Worm (Caenorhabditis elegans) whole organism, young adult: ENCODE data around the gene Y43F8B.25.

ENCODE experiments used
- B0035.1 ChIP-seq: sonication (generic microtip); optimal IDR thresholded peaks from 2 replicates; lab custom pipeline; 2016; ENCODE audit warnings: missing genetic modification characterization, mild to moderate bottlenecking, missing compliant biosample characterization, missing genotype, missing genetic modification reagents
- C06A6.2 ChIP-seq: fragments of 200-800 bp; sonication (Bioruptor generic); conservative IDR thresholded peaks from 2 replicates; pipeline ENCODE4 v1.3.6; 2022; ENCODE audit warnings: missing genetic modification characterization, missing compliant biosample characterization
- C17E4.6 ChIP-seq: fragments of 200-800 bp; sonication (Bioruptor generic); IDR thresholded peaks from 2 replicates; pipeline ENCODE4 v1.3.6; 2022; ENCODE audit warnings: missing genetic modification reagents, missing genetic modification characterization, missing compliant biosample characterization
- F33H1.4 ChIP-seq: fragments of 200-800 bp; sonication (Bioruptor generic); IDR thresholded peaks from 2 replicates; pipeline ENCODE4 v1.3.6; 2022; ENCODE audit warnings: missing genetic modification reagents, missing genetic modification characterization, missing compliant biosample characterization
- F37B4.10 ChIP-seq: fragments of 200-800 bp; sonication (Bioruptor generic); IDR thresholded peaks from 2 replicates; pipeline ENCODE4 v1.3.6; 2022; ENCODE audit warnings: missing genetic modification characterization, missing compliant biosample characterization
- F57A8.1 ChIP-seq: fragments of 200-800 bp; sonication (Bioruptor generic); optimal IDR thresholded peaks from 2 replicates; lab custom pipeline; 2018; ENCODE audit warnings: mild to moderate bottlenecking, missing genetic modification characterization, moderate library complexity, missing compliant biosample characterization
- ZK185.1 ChIP-seq: sonication (generic microtip); optimal IDR thresholded peaks from 2 replicates; lab custom pipeline; 2016; ENCODE audit warnings: mild to moderate bottlenecking, missing genetic modification characterization, missing compliant biosample characterization; ENCODE audit not compliant: poor library complexity, severe bottlenecking
- attf-3 ChIP-seq: fragments of 200-800 bp; sonication (Bioruptor generic); conservative IDR thresholded peaks from 2 replicates; pipeline ENCODE4 v1.3.6; 2022; ENCODE audit warnings: missing genetic modification reagents, missing genetic modification characterization, missing compliant biosample characterization
- attf-5 ChIP-seq: fragments of 200-800 bp; sonication (Bioruptor generic); optimal IDR thresholded peaks from 2 replicates; lab custom pipeline; 2018; ENCODE audit warnings: mild to moderate bottlenecking, missing genetic modification characterization, missing compliant biosample characterization
- attf-6 ChIP-seq: fragments of 200-800 bp; sonication (Bioruptor generic); IDR thresholded peaks from 2 replicates; pipeline ENCODE4 v1.3.6; 2022; ENCODE audit warnings: missing genetic modification reagents, missing genetic modification characterization, missing compliant biosample characterization
- bed-1 ChIP-seq: fragments of 200-800 bp; sonication (Bioruptor generic); IDR thresholded peaks from 2 replicates; pipeline ENCODE4 v1.3.6; 2022; ENCODE audit warnings: missing genetic modification reagents, missing genetic modification characterization, missing compliant biosample characterization
- ccch-3 ChIP-seq: fragments of 200-800 bp; sonication (Bioruptor generic); optimal IDR thresholded peaks from 2 replicates; lab custom pipeline; 2018; ENCODE audit warnings: mild to moderate bottlenecking, missing genetic modification characterization, missing compliant biosample characterization
- cebp-1 ChIP-seq, 2 experiments: fragments of 200-800 bp in 1 of 2; sonication (Bioruptor generic) in 1 of 2; sonication (generic microtip) in 1 of 2; IDR thresholded peaks in 1 of 2; optimal IDR thresholded peaks in 1 of 2; 2 replicates each; pipeline versions ENCODE4 v1.3.6 to Lab custom; 2017 to 2022; ENCODE audit warnings: missing compliant biosample characterization in 2 of 2, missing genetic modification characterization in 2 of 2, mild to moderate bottlenecking in 1 of 2, missing genetic modification reagents in 1 of 2, moderate library complexity in 1 of 2
- chd-7 ChIP-seq: sonication (generic microtip); optimal IDR thresholded peaks from 2 replicates; lab custom pipeline; 2016; ENCODE audit warnings: mild to moderate bottlenecking, missing genetic modification characterization, moderate library complexity, missing compliant biosample characterization
- egrh-3 ChIP-seq: fragments of 200-800 bp; sonication (Bioruptor generic); IDR thresholded peaks from 2 replicates; pipeline ENCODE4 v1.3.6; 2022; ENCODE audit warnings: missing genetic modification reagents, missing genetic modification characterization, missing compliant biosample characterization
- fkh-3 ChIP-seq: sonication (generic microtip); optimal IDR thresholded peaks from 2 replicates; lab custom pipeline; 2016; ENCODE audit warnings: mild to moderate bottlenecking, missing genetic modification characterization, missing compliant biosample characterization
- let-607 ChIP-seq, 2 experiments: fragments of 200-800 bp in 1 of 2; sonication (Bioruptor generic) in 1 of 2; sonication (generic microtip) in 1 of 2; optimal IDR thresholded peaks; 2 replicates each; lab custom pipeline; 2016 to 2018; ENCODE audit warnings: mild to moderate bottlenecking in 2 of 2, missing compliant biosample characterization in 2 of 2, missing genetic modification characterization in 2 of 2, moderate library complexity in 2 of 2, missing genotype in 1 of 2
- lin-26 ChIP-seq: fragments of 200-800 bp; sonication (Bioruptor generic); IDR thresholded peaks from 2 replicates; pipeline ENCODE4 v1.3.6; 2022; ENCODE audit warnings: missing genetic modification reagents, missing genetic modification characterization, missing compliant biosample characterization
- madf-3 ChIP-seq: fragments of 200-800 bp; sonication (Bioruptor generic); IDR thresholded peaks from 2 replicates; pipeline ENCODE4 v1.3.6; 2022; ENCODE audit warnings: missing genetic modification reagents, missing genetic modification characterization, missing compliant biosample characterization
- pbrm-1 ChIP-seq: fragments of 200-800 bp; sonication (Bioruptor generic); IDR thresholded peaks from 2 replicates; pipeline ENCODE4 v1.3.6; 2022; ENCODE audit warnings: missing genetic modification reagents, missing genetic modification characterization, missing compliant biosample characterization
- sdz-38 ChIP-seq: sonication (generic microtip); optimal IDR thresholded peaks from 2 replicates; lab custom pipeline; 2016; ENCODE audit warnings: missing genotype, missing genetic modification characterization, missing compliant biosample characterization
- sea-2 ChIP-seq: fragments of 200-800 bp; sonication (Bioruptor generic); IDR thresholded peaks from 2 replicates; pipeline ENCODE4 v1.3.6; 2022; ENCODE audit warnings: missing genetic modification characterization, missing compliant biosample characterization
- snpc-3.4 ChIP-seq: sonication (generic microtip); optimal IDR thresholded peaks from 2 replicates; lab custom pipeline; 2017; ENCODE audit warnings: missing genetic modification characterization, mild to moderate bottlenecking, missing compliant biosample characterization, antibody characterized with exemption, moderate library complexity, missing genotype, missing genetic modification reagents
- tbx-9 ChIP-seq: sonication (generic microtip); optimal IDR thresholded peaks from 2 replicates; lab custom pipeline; 2016; ENCODE audit warnings: borderline replicate concordance, missing genetic modification characterization, inconsistent platforms, missing compliant biosample characterization
- zfh-2 ChIP-seq: fragments of 200-800 bp; sonication (Bioruptor generic); conservative IDR thresholded peaks from 2 replicates; pipeline ENCODE4 v1.3.6; 2022; ENCODE audit warnings: missing genetic modification reagents, missing genetic modification characterization, missing compliant biosample characterization
- ztf-18 ChIP-seq: sonication (generic microtip); optimal IDR thresholded peaks from 2 replicates; lab custom pipeline; 2016; ENCODE audit warnings: missing genotype, mild to moderate bottlenecking, missing genetic modification characterization, missing compliant biosample characterization
- ztf-28 ChIP-seq: fragments of 200-800 bp; sonication (Bioruptor generic); IDR thresholded peaks from 2 replicates; pipeline ENCODE4 v1.3.6; 2022; ENCODE audit warnings: missing genetic modification reagents, missing genetic modification characterization, missing compliant biosample characterization

Y43F8B.25 gene

ce11 chrV:19502579-19503151 lies 40.0 kb downstream of the Y43F8B.25 start, which contains the start of gene Y43F8B.3:
Y43F8B.3 (plus strand) TSS chrV:19503101.
- TF ChIP-seq tbx-9 (tag; lab: Kevin White, UChicago) (no peak), fkh-3 (no peak), chd-7 (no peak), ztf-18 (tag; lab: Kevin White, UChicago) (no peak), lin-26 (GFP tag; lab: Robert Waterston, UW) (peak; percentile 54; the same call in 1 of the 2 replicates), bed-1 (GFP tag; lab: Robert Waterston, UW) (no peak), madf-3 (GFP tag; lab: Robert Waterston, UW) (0 out of 2 replicates have a peak, but pooled peaks have one; percentile 36), cebp-1 (GFP tag; IDR thresholded peaks at IDR 0.05; lab: Robert Waterston, UW) (no peak), cebp-1 (tag; optimal IDR thresholded peaks at IDR 0.05; lab: Kevin White, UChicago) (no peak)

DNA sequence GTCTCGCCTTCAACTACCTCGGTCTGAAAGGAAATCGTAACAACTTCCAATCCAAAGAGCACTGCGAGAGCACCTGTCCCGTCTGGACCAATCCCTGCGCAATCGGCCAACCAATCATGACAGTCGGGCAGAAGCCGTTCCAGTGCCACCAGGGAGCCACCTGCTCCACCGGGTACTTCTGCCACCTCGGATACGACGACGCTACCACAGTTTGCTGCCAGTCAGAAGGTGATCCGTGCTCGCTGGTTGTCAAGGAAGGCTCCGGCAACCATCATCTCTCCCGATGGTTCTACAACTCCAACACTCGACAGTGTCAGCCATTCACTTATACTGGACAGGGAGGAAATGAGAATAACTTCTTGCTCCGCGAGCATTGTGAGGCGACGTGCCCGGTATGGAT lies 46.3 kb downstream of the Y43F8B.25 start:
- TF ChIP-seq zfh-2 (GFP tag; lab: Robert Waterston, UW) (peak; percentile 80), ZK185.1 (tag; lab: Kevin White, UChicago) (no peak), egrh-3 (GFP tag; lab: Robert Waterston, UW) (peak; percentile 56; the same call in 1 of the 2 replicates)
- TF ChIP-seq, all 124 proteins: peak for 2

DNA sequence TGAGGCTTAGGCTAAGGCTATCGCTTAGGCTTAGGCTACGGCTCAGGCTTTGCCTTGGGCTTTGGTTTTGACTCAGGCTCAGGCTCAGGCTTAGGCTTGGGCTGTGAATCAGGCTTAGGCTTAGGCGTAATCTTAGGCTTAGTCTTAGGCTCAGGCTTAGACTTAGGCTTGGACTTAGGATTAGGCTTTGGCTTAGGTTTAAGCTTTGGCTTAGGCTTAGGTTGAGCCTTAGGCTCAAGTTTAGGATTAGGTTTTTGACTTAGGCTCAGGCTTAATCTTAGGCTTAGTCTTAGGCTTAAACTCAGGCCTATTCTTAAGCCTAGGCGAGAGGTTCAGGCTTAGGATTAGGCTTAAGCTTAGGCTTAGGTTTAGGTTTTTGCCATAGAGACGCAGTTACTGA lies 47.6 kb downstream of the Y43F8B.25 start:
- TF ChIP-seq ztf-28 (no peak), B0035.1 (tag; lab: Kevin White, UChicago) (no peak), pbrm-1 (GFP tag; lab: Robert Waterston, UW) (no peak), attf-6 (GFP tag; lab: Robert Waterston, UW) (no peak), F57A8.1 (GFP tag; lab: Kevin White, UChicago) (no peak), F37B4.10 (GFP tag; lab: Robert Waterston, UW) (no peak)
- TF ChIP-seq, all 124 proteins: peak for 0

ce11 chrV:19510925-19511324 lies 48.2 kb downstream of the Y43F8B.25 start:
- TF ChIP-seq let-607 (tag; optimal IDR thresholded peaks at IDR 0.05; lab: Kevin White, UChicago): no peak
- peak; percentile 72; the same call in 1 of the 2 replicates for TF ChIP-seq zfh-2 (GFP tag; lab: Robert Waterston, UW)
- TF ChIP-seq, all 124 proteins: peak for 1

- no peak for TF ChIP-seq bed-1 (GFP tag; lab: Robert Waterston, UW)
- no peak for TF ChIP-seq sdz-38 (tag; lab: Kevin White, UChicago)
- no peak for TF ChIP-seq tbx-9 (tag; lab: Kevin White, UChicago)
- TF ChIP-seq C06A6.2 (GFP tag; lab: Robert Waterston, UW): no peak
- no peak for TF ChIP-seq F33H1.4
- TF ChIP-seq pbrm-1 (GFP tag; lab: Robert Waterston, UW): no peak
- TF ChIP-seq snpc-3.4 (tag; lab: Kevin White, UChicago): no peak
- no peak for TF ChIP-seq attf-5 (GFP tag; lab: Kevin White, UChicago)
- TF ChIP-seq C17E4.6 (GFP tag; lab: Robert Waterston, UW): no peak
- TF ChIP-seq sea-2 (GFP tag; lab: Robert Waterston, UW): no peak
- no peak for TF ChIP-seq ccch-3 (GFP tag; lab: Kevin White, UChicago)
- TF ChIP-seq F57A8.1 (GFP tag; lab: Kevin White, UChicago): no peak
- TF ChIP-seq attf-3 (GFP tag; lab: Robert Waterston, UW): no peak
Measured at ce11 chrV:19512260-19512947, 49.7 kb downstream of the Y43F8B.25 start, which contains the start of gene Y43F8B.19. Y43F8B.19 (minus strand) TSS chrV:19512310.
